Worm (Caenorhabditis elegans): Measurements from ENCODE around the gene W08G11.1.

DNA sequence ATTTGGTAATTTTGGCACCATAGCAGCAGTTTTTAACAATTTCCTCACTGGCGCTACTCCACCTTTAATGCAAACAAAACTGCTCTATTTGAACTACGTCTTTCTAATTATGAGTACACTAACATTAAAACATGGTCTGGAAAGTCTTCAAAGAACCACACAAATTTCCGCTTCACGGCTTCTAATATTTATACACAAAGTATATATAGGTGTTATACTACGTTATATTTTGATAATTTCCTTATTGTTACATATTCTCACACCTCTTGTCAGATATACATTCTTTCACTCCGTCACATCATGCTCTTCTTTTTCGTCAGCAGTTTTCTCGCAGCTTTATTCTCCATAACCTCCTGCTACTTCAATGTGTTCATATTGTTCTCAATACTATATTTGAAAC lies 46.6 kb upstream of the W08G11.1 start, which contains the start of gene srbc-82:
- TF ChIP-seq set-16 (GFP tag; IDR thresholded peaks at IDR 0.05) (no peak), lin-15B (tag; optimal IDR thresholded peaks at IDR 0.05) (no peak), Y5F2A.4 (GFP tag; optimal IDR thresholded peaks at IDR 0.05) (no peak)

All from whole organism, L4 larva.